Fruit fly (Drosophila melanogaster): Measurements from ENCODE around the gene Hsp27.
A peak's percentile ranks its signal among the peaks of the same experiment; 100 is the strongest.

The Hsp27 gene

DNA sequence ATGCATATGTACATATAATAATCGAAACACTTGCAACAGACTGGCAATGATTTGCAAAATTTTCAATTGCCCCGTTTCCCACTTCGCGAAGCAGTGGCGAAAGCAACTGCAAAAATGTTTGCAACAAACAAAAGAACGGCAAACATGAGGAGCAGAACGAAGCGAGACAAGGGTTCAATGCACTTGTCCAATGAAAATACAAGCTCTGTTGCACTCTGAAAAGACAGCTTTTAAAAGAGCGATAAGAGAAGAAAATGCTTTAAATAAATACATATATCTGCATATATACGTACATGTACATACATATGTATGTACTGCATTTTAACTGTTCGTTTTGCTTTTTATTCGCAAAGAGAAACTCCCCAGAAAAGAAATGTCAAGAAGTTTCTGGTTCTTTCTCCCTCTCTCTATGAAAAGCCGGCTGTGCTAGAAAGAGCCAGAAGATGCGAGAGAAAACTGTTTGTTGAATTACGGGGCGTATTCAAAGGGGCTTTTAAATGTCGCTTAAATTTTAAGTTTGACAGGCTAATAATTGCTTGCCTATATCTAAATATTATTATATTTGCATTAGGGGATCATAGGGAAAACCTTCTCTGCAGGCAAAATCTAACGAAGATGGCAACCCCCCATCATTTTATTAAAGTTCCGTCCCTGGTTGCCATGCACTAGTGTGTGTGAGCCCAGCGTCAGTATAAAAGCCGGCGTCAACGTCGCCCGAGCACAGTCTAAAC is at the start of gene Hsp27 (continued):
- TF ChIP-seq sima (GFP tag; optimal IDR thresholded peaks at IDR 0.05), result peak; percentile 68
- TF ChIP-seq Sox100B (GFP tag; optimal IDR thresholded peaks at IDR 0.05), result peak; percentile 97
- TF ChIP-seq lab (GFP tag; optimal IDR thresholded peaks at IDR 0.05), result peak; percentile 99
- peak; percentile 91 to 97 for TF ChIP-seq Hr51 (GFP tag; optimal IDR thresholded peaks at IDR 0.05)
- peak; percentile 97 for TF ChIP-seq org-1 (GFP tag; optimal IDR thresholded peaks at IDR 0.05)
- TF ChIP-seq ro (GFP tag; IDR thresholded peaks at IDR 0.05), result peak; percentile 96
- TF ChIP-seq Doc2 (GFP tag; IDR thresholded peaks at IDR 0.05), result peak; percentile 93
- no peak for TF ChIP-seq eve (GFP tag; optimal IDR thresholded peaks at IDR 0.05)
- TF ChIP-seq CG7928 (GFP tag; optimal IDR thresholded peaks at IDR 0.05), result peak; percentile 82
- peak; percentile 98 for TF ChIP-seq Max (GFP tag; optimal IDR thresholded peaks at IDR 0.05)
- peak; percentile 25 for TF ChIP-seq pzg (GFP tag; optimal IDR thresholded peaks at IDR 0.05)
- TF ChIP-seq chm (GFP tag; IDR thresholded peaks at IDR 0.05), result peak; percentile 98
- TF ChIP-seq toy (GFP tag; IDR thresholded peaks at IDR 0.05), result peak; percentile 93
- peak; percentile 90 for TF ChIP-seq cg (GFP tag; optimal IDR thresholded peaks at IDR 0.05)
- no peak for TF ChIP-seq Dfd (GFP tag; optimal IDR thresholded peaks at IDR 0.05)
- peak; percentile 40 for TF ChIP-seq Dref (GFP tag; IDR thresholded peaks at IDR 0.05)
- TF ChIP-seq CG6791 (GFP tag; IDR thresholded peaks at IDR 0.05; ENCODE audit: partially characterized antibody), result no peak
- TF ChIP-seq tap (tag; optimal IDR thresholded peaks at IDR 0.05), result peak; percentile 96
- peak; percentile 97 for TF ChIP-seq CG11504 (tag; optimal IDR thresholded peaks at IDR 0.05)
- TF ChIP-seq Poxn (GFP tag; IDR thresholded peaks at IDR 0.05), result peak; percentile 84
- peak; percentile 99 for TF ChIP-seq slbo (GFP tag; IDR thresholded peaks at IDR 0.05)
- peak; percentile 99 for TF ChIP-seq CG17361 (GFP tag; IDR thresholded peaks at IDR 0.05)
- TF ChIP-seq CG8924 (tag; optimal IDR thresholded peaks at IDR 0.05), result peak; percentile 98
- TF ChIP-seq Fer3 (tag; optimal IDR thresholded peaks at IDR 0.05), result peak; percentile 97
- peak; percentile 89 for TF ChIP-seq CG31365 (tag; optimal IDR thresholded peaks at IDR 0.05)
- peak; percentile 96 to 99 for TF ChIP-seq Pdp1 (GFP tag; optimal IDR thresholded peaks at IDR 0.05)
- TF ChIP-seq zen2 (GFP tag; IDR thresholded peaks at IDR 0.05; ENCODE audit: partially characterized antibody), result no peak
- peak; percentile 92 for TF ChIP-seq eyg (GFP tag; optimal IDR thresholded peaks at IDR 0.05)
- TF ChIP-seq unc-4 (GFP tag; IDR thresholded peaks at IDR 0.05; ENCODE audit: partially characterized antibody), result no peak
- TF ChIP-seq CG10147 (GFP tag; optimal IDR thresholded peaks at IDR 0.05), result peak; percentile 96
- TF ChIP-seq CG6765 (GFP tag; optimal IDR thresholded peaks at IDR 0.05), result peak; percentile 88
- peak; percentile 75 for TF ChIP-seq fu2 (GFP tag; optimal IDR thresholded peaks at IDR 0.05)
- TF ChIP-seq CG6654 (GFP tag; optimal IDR thresholded peaks at IDR 0.05), result peak; percentile 94
- TF ChIP-seq Scr (GFP tag; IDR thresholded peaks at IDR 0.05; ENCODE audit: partially characterized antibody), result no peak
- peak; percentile 61 for TF ChIP-seq CG14965 (GFP tag; optimal IDR thresholded peaks at IDR 0.05; ENCODE audit: borderline replicate concordance)
- TF ChIP-seq HLH3B (GFP tag; IDR thresholded peaks at IDR 0.05), result peak; percentile 99
- peak; percentile 94 for TF ChIP-seq YL-1 (GFP tag; optimal IDR thresholded peaks at IDR 0.05)
- TF ChIP-seq jigr1 (GFP tag; IDR thresholded peaks at IDR 0.05), result peak; percentile 98
- peak; percentile 96 for TF ChIP-seq Usf (GFP tag; optimal IDR thresholded peaks at IDR 0.05)
- peak; percentile 74 for TF ChIP-seq CG33557 (GFP tag; optimal IDR thresholded peaks at IDR 0.05)
- TF ChIP-seq oc (tag; optimal IDR thresholded peaks at IDR 0.05), result peak; percentile 99
- TF ChIP-seq CG12659 (GFP tag; optimal IDR thresholded peaks at IDR 0.05), result peak; percentile 97
- peak; percentile 97 for TF ChIP-seq CG12942 (GFP tag; optimal IDR thresholded peaks at IDR 0.05)
- TF ChIP-seq Hmr (GFP tag; optimal IDR thresholded peaks at IDR 0.05), result peak; percentile 98
- peak; percentile 83 for TF ChIP-seq CHES-1-like (GFP tag; optimal IDR thresholded peaks at IDR 0.05)
- TF ChIP-seq lola (GFP tag; optimal IDR thresholded peaks at IDR 0.05), result peak in 1 of 3 experiments; percentile 95
- peak; percentile 79 for TF ChIP-seq CG30020 (tag; optimal IDR thresholded peaks at IDR 0.05)
- TF ChIP-seq Optix (GFP tag; IDR thresholded peaks at IDR 0.05), result peak; percentile 99
